Worm (Caenorhabditis elegans): ENCODE data around the gene pph-4.1.

ce11 chrIII:12377198-12377662 is 26.1 kb upstream of the pph-4.1 start, which contains the start of gene pph-4.2:
- no peak for TF ChIP-seq aly-1 (tag; optimal IDR thresholded peaks at IDR 0.05)
- TF ChIP-seq ama-1 (optimal IDR thresholded peaks at IDR 0.05) = no peak
- TF ChIP-seq sea-1 (GFP tag; conservative IDR thresholded peaks at IDR 0.05) = no peak
- TF ChIP-seq B0310.2 (tag; optimal IDR thresholded peaks at IDR 0.05) = no peak
- TF ChIP-seq ets-7 (tag; optimal IDR thresholded peaks at IDR 0.05) = no peak
